Fruit fly (Drosophila melanogaster): Measurements from ENCODE around the gene CG2021.

The CG2021 gene

dm6 chr3L:1774713-1775648, 2.2 kb downstream of the CG2021 start, which contains the start of the genes CG13933 and PolD2:
TSS of gene CG13933 (minus strand) at chr3L:1775147.
TSS of gene PolD2 (plus strand) at chr3L:1775633.
- no peak for TF ChIP-seq kay (GFP tag; ENCODE audit: borderline replicate concordance)
- TF ChIP-seq tj (GFP tag; optimal IDR thresholded peaks at IDR 0.05), result peak; percentile 70
- TF ChIP-seq Hr96 (GFP tag; optimal IDR thresholded peaks at IDR 0.05), result peak; percentile 61
- no peak for TF ChIP-seq Clk (GFP tag; optimal IDR thresholded peaks at IDR 0.05)
- peak; percentile 82 for TF ChIP-seq bab1 (GFP tag; optimal IDR thresholded peaks at IDR 0.05)
- TF ChIP-seq cnc (optimal IDR thresholded peaks at IDR 0.05), result peak in 1 of 2 experiments; percentile 43
- peak; percentile 97 for TF ChIP-seq CG7101 (tag; optimal IDR thresholded peaks at IDR 0.05)
- TF ChIP-seq toe (GFP tag; optimal IDR thresholded peaks at IDR 0.05), result no peak
- TF ChIP-seq CG11617 (GFP tag; optimal IDR thresholded peaks at IDR 0.05), result peak; percentile 93
- peak; percentile 79 for TF ChIP-seq CG1620 (GFP tag; optimal IDR thresholded peaks at IDR 0.05)
- peak; percentile 55 for TF ChIP-seq pad (GFP tag; optimal IDR thresholded peaks at IDR 0.05)
- peak; percentile 89 for TF ChIP-seq CG14711 (tag; optimal IDR thresholded peaks at IDR 0.05)
- peak; percentile 65 for TF ChIP-seq ovo (GFP tag; optimal IDR thresholded peaks at IDR 0.05)
- peak; percentile 97 for TF ChIP-seq CG33017 (tag; optimal IDR thresholded peaks at IDR 0.05)
- TF ChIP-seq Mnt (GFP tag; optimal IDR thresholded peaks at IDR 0.05), result peak; percentile 50
- peak; percentile 60 for TF ChIP-seq CG12768 (GFP tag; optimal IDR thresholded peaks at IDR 0.05)
- peak; percentile 72 for TF ChIP-seq CG7045 (GFP tag; optimal IDR thresholded peaks at IDR 0.05)
- peak; percentile 89 for TF ChIP-seq Crg-1 (GFP tag; optimal IDR thresholded peaks at IDR 0.05)
- peak; percentile 70 for TF ChIP-seq CG5204 (GFP tag; optimal IDR thresholded peaks at IDR 0.05)
- TF ChIP-seq cic (GFP tag; optimal IDR thresholded peaks at IDR 0.05), result peak; percentile 42

dm6 chr3L:1772593-1772992, 4.6 kb downstream of the CG2021 start:
- TF ChIP-seq CG7101 (tag; optimal IDR thresholded peaks at IDR 0.05), result no peak
- TF ChIP-seq Hr96 (GFP tag; optimal IDR thresholded peaks at IDR 0.05), result no peak
- TF ChIP-seq CG1620 (GFP tag; optimal IDR thresholded peaks at IDR 0.05), result no peak
- TF ChIP-seq cnc (optimal IDR thresholded peaks at IDR 0.05), result no peak
- no peak for TF ChIP-seq toe (GFP tag; optimal IDR thresholded peaks at IDR 0.05)
- TF ChIP-seq bab1 (GFP tag; optimal IDR thresholded peaks at IDR 0.05), result no peak
- no peak for TF ChIP-seq pad (GFP tag; optimal IDR thresholded peaks at IDR 0.05)
- TF ChIP-seq cic (GFP tag; optimal IDR thresholded peaks at IDR 0.05), result no peak

dm6 chr3L:1771658-1772057, 5.6 kb downstream of the CG2021 start, which contains the start of gene Dhc62B:
TSS of gene Dhc62B (minus strand) at chr3L:1771758.
- TF ChIP-seq cnc (optimal IDR thresholded peaks at IDR 0.05) (no peak), CG5204 (GFP tag; optimal IDR thresholded peaks at IDR 0.05) (no peak), CG14711 (tag; optimal IDR thresholded peaks at IDR 0.05) (no peak), CG1620 (GFP tag; optimal IDR thresholded peaks at IDR 0.05) (no peak), Clk (GFP tag; optimal IDR thresholded peaks at IDR 0.05) (no peak), Crg-1 (GFP tag; optimal IDR thresholded peaks at IDR 0.05) (no peak), CG11617 (GFP tag; optimal IDR thresholded peaks at IDR 0.05) (no peak), tj (GFP tag; optimal IDR thresholded peaks at IDR 0.05) (no peak)

- TF ChIP-seq CG33017 (tag; optimal IDR thresholded peaks at IDR 0.05), result no peak
Observed at dm6 chr3L:1756143-1756542, 21.1 kb downstream of the CG2021 start, which contains the start of gene CG8001. TSS of gene CG8001 (plus strand) at chr3L:1756159.

- TF ChIP-seq Crg-1 (GFP tag; optimal IDR thresholded peaks at IDR 0.05), result no peak
- TF ChIP-seq bab1 (GFP tag; optimal IDR thresholded peaks at IDR 0.05), result no peak
- TF ChIP-seq Hr96 (GFP tag; optimal IDR thresholded peaks at IDR 0.05), result no peak
- TF ChIP-seq CG5204 (GFP tag; optimal IDR thresholded peaks at IDR 0.05), result no peak
- peak; percentile 20 for TF ChIP-seq Mnt (GFP tag; optimal IDR thresholded peaks at IDR 0.05)
- TF ChIP-seq CG7045 (GFP tag; optimal IDR thresholded peaks at IDR 0.05), result no peak
- TF ChIP-seq pad (GFP tag; optimal IDR thresholded peaks at IDR 0.05), result peak; percentile 71
- no peak for TF ChIP-seq cnc (optimal IDR thresholded peaks at IDR 0.05)
- TF ChIP-seq CG14711 (tag; optimal IDR thresholded peaks at IDR 0.05), result no peak
- peak; percentile 52 for TF ChIP-seq tj (GFP tag; optimal IDR thresholded peaks at IDR 0.05)
- no peak for TF ChIP-seq kay (GFP tag; ENCODE audit: borderline replicate concordance)
Observed at dm6 chr3L:1755458-1755984, 21.7 kb downstream of the CG2021 start, which contains the start of gene Cht2. TSS of gene Cht2 (minus strand) at chr3L:1755934.

- TF ChIP-seq Crg-1 (GFP tag; optimal IDR thresholded peaks at IDR 0.05) (no peak), CG11617 (GFP tag; optimal IDR thresholded peaks at IDR 0.05) (no peak), CG7101 (tag; optimal IDR thresholded peaks at IDR 0.05) (no peak), CG5204 (GFP tag; optimal IDR thresholded peaks at IDR 0.05) (no peak)
Observed at dm6 chr3L:1754935-1755334, 22.3 kb downstream of the CG2021 start.

dm6 chr3L:1754262-1754661, 22.9 kb downstream of the CG2021 start:
- TF ChIP-seq tj (GFP tag; optimal IDR thresholded peaks at IDR 0.05) (peak; percentile 33), cnc (optimal IDR thresholded peaks at IDR 0.05) (no peak)

All from whole organism, adult.